Worm (Caenorhabditis elegans): Measurements from ENCODE around the gene vps-24.

DNA sequence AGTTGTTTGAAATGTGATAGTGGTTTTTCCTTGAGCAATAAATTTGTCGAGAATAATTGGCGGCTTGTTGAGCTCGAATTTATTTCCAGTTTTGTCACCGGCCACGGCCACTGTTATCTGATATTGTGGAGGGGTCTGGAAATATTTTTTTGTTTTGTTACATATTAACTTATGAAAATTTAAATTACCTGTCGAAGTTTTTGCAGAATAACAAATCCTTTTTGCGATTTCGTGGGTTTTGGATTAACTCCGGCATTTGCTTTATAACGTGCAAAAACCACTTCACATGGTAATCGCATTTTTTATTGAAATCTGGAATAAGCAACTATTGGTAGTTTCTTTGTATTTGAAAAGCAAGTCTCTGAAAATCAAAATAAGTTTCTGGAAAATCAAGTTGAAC is 42.3 kb downstream of the vps-24 start, which contains the start of gene lrr-1:
- TF ChIP-seq ceh-9 (tag; optimal IDR thresholded peaks at IDR 0.05): no peak
- TF ChIP-seq F13H6.1 (tag; optimal IDR thresholded peaks at IDR 0.05): no peak
- no peak for TF ChIP-seq pqm-1 (tag; optimal IDR thresholded peaks at IDR 0.05)
- TF ChIP-seq syd-9 (tag; optimal IDR thresholded peaks at IDR 0.05): no peak
- no peak for TF ChIP-seq che-1 (tag; optimal IDR thresholded peaks at IDR 0.05)
- TF ChIP-seq unc-86 (tag; optimal IDR thresholded peaks at IDR 0.05): no peak
- TF ChIP-seq ceh-19 (GFP tag; optimal IDR thresholded peaks at IDR 0.05): no peak
- TF ChIP-seq unc-3 (GFP tag; conservative IDR thresholded peaks at IDR 0.05): no peak
- no peak for TF ChIP-seq unc-3 (tag; optimal IDR thresholded peaks at IDR 0.05)
- no peak for TF ChIP-seq hlh-30 (tag; optimal IDR thresholded peaks at IDR 0.05; ENCODE audit: insufficient read depth)
- TF ChIP-seq fkh-10 (GFP tag; optimal IDR thresholded peaks at IDR 0.05): no peak
- TF ChIP-seq ama-1 (optimal IDR thresholded peaks at IDR 0.05): no peak
